Worm (Caenorhabditis elegans) whole organism, young adult: ENCODE data around the gene C16D9.5.

Experiments
- B0261.1 ChIP-seq: sonication (generic microtip); optimal IDR thresholded peaks from 2 replicates; lab custom pipeline; 2016; ENCODE audit warnings: mild to moderate bottlenecking, missing genetic modification characterization, moderate library complexity, missing compliant biosample characterization
- D2030.7 ChIP-seq: fragments of 200-800 bp; sonication (Bioruptor generic); IDR thresholded peaks from 2 replicates; pipeline ENCODE4 v1.3.6; 2022; ENCODE audit warnings: missing genetic modification reagents, missing genetic modification characterization, missing compliant biosample characterization
- F23B12.7 ChIP-seq: sonication (generic microtip); optimal IDR thresholded peaks from 2 replicates; lab custom pipeline; 2017; ENCODE audit warnings: missing genetic modification characterization, mild to moderate bottlenecking, missing compliant biosample characterization, antibody characterized with exemption, moderate library complexity; ENCODE audit not compliant: insufficient read depth
- F49E8.2 ChIP-seq: sonication (generic microtip); optimal IDR thresholded peaks from 3 replicates; lab custom pipeline; 2017; ENCODE audit warnings: missing genetic modification characterization, mild to moderate bottlenecking, missing compliant biosample characterization, antibody characterized with exemption, moderate library complexity; ENCODE audit not compliant: insufficient read depth
- F52B5.7 ChIP-seq: sonication (generic microtip); optimal IDR thresholded peaks from 2 replicates; lab custom pipeline; 2016; ENCODE audit warnings: mild to moderate bottlenecking, missing genetic modification characterization, missing compliant biosample characterization
- F55B11.4 ChIP-seq: sonication (generic microtip); optimal IDR thresholded peaks from 2 replicates; lab custom pipeline; 2016; ENCODE audit warnings: missing compliant biosample characterization, missing genetic modification characterization, borderline replicate concordance; ENCODE audit not compliant: insufficient read depth
- K11D2.4 ChIP-seq: fragments of 200-800 bp; sonication (Bioruptor generic); IDR thresholded peaks from 2 replicates; pipeline ENCODE4 v1.3.6; 2022; ENCODE audit warnings: missing genetic modification reagents, missing genetic modification characterization, missing compliant biosample characterization
- aptf-2 ChIP-seq: fragments of 200-800 bp; sonication (Bioruptor generic); conservative IDR thresholded peaks from 2 replicates; pipeline ENCODE4 v1.3.6; 2022; ENCODE audit warnings: missing genetic modification reagents, missing genetic modification characterization, missing compliant biosample characterization
- attf-3 ChIP-seq: fragments of 200-800 bp; sonication (Bioruptor generic); conservative IDR thresholded peaks from 2 replicates; pipeline ENCODE4 v1.3.6; 2022; ENCODE audit warnings: missing genetic modification reagents, missing genetic modification characterization, missing compliant biosample characterization
- attf-5 ChIP-seq: fragments of 200-800 bp; sonication (Bioruptor generic); optimal IDR thresholded peaks from 2 replicates; lab custom pipeline; 2018; ENCODE audit warnings: mild to moderate bottlenecking, missing genetic modification characterization, missing compliant biosample characterization
- bed-1 ChIP-seq: fragments of 200-800 bp; sonication (Bioruptor generic); IDR thresholded peaks from 2 replicates; pipeline ENCODE4 v1.3.6; 2022; ENCODE audit warnings: missing genetic modification reagents, missing genetic modification characterization, missing compliant biosample characterization
- cebp-1 ChIP-seq, 2 experiments: fragments of 200-800 bp in 1 of 2; sonication (Bioruptor generic) in 1 of 2; sonication (generic microtip) in 1 of 2; IDR thresholded peaks in 1 of 2; optimal IDR thresholded peaks in 1 of 2; 2 replicates each; pipeline versions ENCODE4 v1.3.6 to Lab custom; 2017 to 2022; ENCODE audit warnings: missing compliant biosample characterization in 2 of 2, missing genetic modification characterization in 2 of 2, mild to moderate bottlenecking in 1 of 2, missing genetic modification reagents in 1 of 2, moderate library complexity in 1 of 2
- cebp-2 ChIP-seq: fragments of 200-800 bp; sonication (Bioruptor generic); IDR thresholded peaks from 2 replicates; pipeline ENCODE4 v1.3.6; 2022; ENCODE audit warnings: missing genetic modification characterization, missing compliant biosample characterization
- ceh-100 ChIP-seq: fragments of 200-800 bp; sonication (Bioruptor generic); IDR thresholded peaks from 2 replicates; pipeline ENCODE4 v1.3.6; 2022; ENCODE audit warnings: missing genetic modification reagents, missing genetic modification characterization, missing compliant biosample characterization
- ceh-40 ChIP-seq: fragments of 200-800 bp; sonication (Bioruptor generic); IDR thresholded peaks from 2 replicates; pipeline ENCODE4 v1.3.6; 2022; ENCODE audit warnings: missing genetic modification characterization, missing compliant biosample characterization
- ceh-58 ChIP-seq: fragments of 200-800 bp; sonication (Bioruptor generic); IDR thresholded peaks from 2 replicates; pipeline ENCODE4 v1.3.6; 2022; ENCODE audit warnings: missing genetic modification characterization, missing compliant biosample characterization
- dox-1 ChIP-seq: fragments of 200-800 bp; sonication (Bioruptor generic); IDR thresholded peaks from 2 replicates; pipeline ENCODE4 v1.3.6; 2022; ENCODE audit warnings: missing genetic modification reagents, missing genetic modification characterization, missing compliant biosample characterization
- egl-18 ChIP-seq: fragments of 200-800 bp; sonication (Bioruptor generic); IDR thresholded peaks from 2 replicates; pipeline ENCODE4 v1.3.6; 2022; ENCODE audit warnings: missing genetic modification reagents, missing genetic modification characterization, missing compliant biosample characterization
- hlh-26 ChIP-seq: fragments of 200-800 bp; sonication (Bioruptor generic); conservative IDR thresholded peaks from 2 replicates; pipeline ENCODE4 v1.3.6; 2022; ENCODE audit warnings: missing genetic modification reagents, missing genetic modification characterization, missing compliant biosample characterization
- lin-26 ChIP-seq: fragments of 200-800 bp; sonication (Bioruptor generic); IDR thresholded peaks from 2 replicates; pipeline ENCODE4 v1.3.6; 2022; ENCODE audit warnings: missing genetic modification reagents, missing genetic modification characterization, missing compliant biosample characterization
- lsy-27 ChIP-seq: sonication (generic microtip); optimal IDR thresholded peaks from 2 replicates; lab custom pipeline; 2017; ENCODE audit warnings: missing genetic modification characterization, mild to moderate bottlenecking, missing compliant biosample characterization, antibody characterized with exemption, missing genotype, borderline replicate concordance; ENCODE audit not compliant: insufficient read depth
- madf-8 ChIP-seq: fragments of 200-800 bp; sonication (Bioruptor generic); conservative IDR thresholded peaks from 2 replicates; pipeline ENCODE4 v1.3.6; 2022; ENCODE audit warnings: missing genetic modification reagents, missing genetic modification characterization, missing compliant biosample characterization
- nhr-120 ChIP-seq: fragments of 200-800 bp; sonication (Bioruptor generic); IDR thresholded peaks from 2 replicates; pipeline ENCODE4 v1.3.6; 2022; ENCODE audit warnings: missing genetic modification characterization, missing compliant biosample characterization
- nhr-80 ChIP-seq: sonication (generic microtip); optimal IDR thresholded peaks from 2 replicates; lab custom pipeline; 2016; ENCODE audit warnings: missing genetic modification characterization, missing compliant biosample characterization
- rec-8 ChIP-seq, 2 experiments: sonication (generic microtip); optimal IDR thresholded peaks; 2 replicates each; lab custom pipeline; 2016; ENCODE audit warnings: mild to moderate bottlenecking in 2 of 2, missing genetic modification characterization in 2 of 2, missing genetic modification reagents in 2 of 2, missing genotype in 2 of 2, missing biosample characterization in 1 of 2, missing compliant biosample characterization in 1 of 2, moderate library complexity in 1 of 2
- sea-2 ChIP-seq: fragments of 200-800 bp; sonication (Bioruptor generic); IDR thresholded peaks from 2 replicates; pipeline ENCODE4 v1.3.6; 2022; ENCODE audit warnings: missing genetic modification characterization, missing compliant biosample characterization
- snpc-1.3 ChIP-seq: sonication (generic microtip); optimal IDR thresholded peaks from 2 replicates; lab custom pipeline; 2017; ENCODE audit warnings: missing genetic modification characterization, mild to moderate bottlenecking, missing compliant biosample characterization, antibody characterized with exemption, moderate library complexity, missing genotype, missing genetic modification reagents; ENCODE audit not compliant: insufficient read depth
- somi-1 ChIP-seq: fragments of 200-800 bp; sonication (Bioruptor generic); optimal IDR thresholded peaks from 2 replicates; lab custom pipeline; 2018; ENCODE audit warnings: mild to moderate bottlenecking, missing genetic modification characterization, missing compliant biosample characterization
- sptf-2 ChIP-seq: fragments of 200-800 bp; sonication (Bioruptor generic); optimal IDR thresholded peaks from 2 replicates; lab custom pipeline; 2018; ENCODE audit warnings: mild to moderate bottlenecking, missing genetic modification characterization, missing compliant biosample characterization
- tlf-1 ChIP-seq: fragments of 200-800 bp; sonication (Bioruptor generic); optimal IDR thresholded peaks from 2 replicates; lab custom pipeline; 2018; ENCODE audit warnings: mild to moderate bottlenecking, missing genetic modification characterization, missing compliant biosample characterization
- unc-130 ChIP-seq: sonication (generic microtip); optimal IDR thresholded peaks from 2 replicates; lab custom pipeline; 2016; ENCODE audit warnings: missing genetic modification reagents, missing genetic modification characterization, missing compliant biosample characterization
- ztf-26 ChIP-seq: sonication (generic microtip); optimal IDR thresholded peaks from 2 replicates; lab custom pipeline; 2017; ENCODE audit warnings: missing genetic modification characterization, missing compliant biosample characterization
- ztf-6 ChIP-seq: fragments of 200-800 bp; sonication (Bioruptor generic); IDR thresholded peaks from 2 replicates; pipeline ENCODE4 v1.3.6; 2022; ENCODE audit warnings: missing genetic modification reagents, missing genetic modification characterization, missing compliant biosample characterization

C16D9.5 gene

ce11 chrV:8281646-8282045 is 36.3 kb upstream of the C16D9.5 start:
- TF ChIP-seq rec-8 (tag; optimal IDR thresholded peaks at IDR 0.05; lab: Kevin White, UChicago) (no peak), cebp-2 (GFP tag; lab: Robert Waterston, UW) (no peak), tlf-1 (GFP tag; lab: Kevin White, UChicago) (no peak), hlh-26 (GFP tag; lab: Robert Waterston, UW) (no peak), F23B12.7 (no peak), snpc-1.3 (tag; lab: Kevin White, UChicago) (no peak), lin-26 (no peak), F49E8.2 (tag; lab: Kevin White, UChicago) (no peak), bed-1 (GFP tag; lab: Robert Waterston, UW) (no peak), ceh-58 (no peak), dox-1 (GFP tag; lab: Robert Waterston, UW) (no peak), F55B11.4 (tag; lab: Kevin White, UChicago) (no peak), sea-2 (no peak), madf-8 (no peak), ceh-40 (no peak), somi-1 (GFP tag; lab: Kevin White, UChicago) (no peak), nhr-120 (GFP tag; lab: Robert Waterston, UW) (no peak), attf-3 (GFP tag; lab: Robert Waterston, UW) (no peak), egl-18 (GFP tag; lab: Robert Waterston, UW) (no peak), ztf-6 (GFP tag; lab: Robert Waterston, UW) (no peak)

ce11 chrV:8280770-8281169 is 35.4 kb upstream of the C16D9.5 start, which contains the start of gene str-135:
str-135 (minus strand) TSS chrV:8280870.
- TF ChIP-seq attf-5 (no peak), ceh-100 (GFP tag; lab: Robert Waterston, UW) (no peak), cebp-1 (GFP tag; IDR thresholded peaks at IDR 0.05; lab: Robert Waterston, UW) (no peak), cebp-1 (tag; optimal IDR thresholded peaks at IDR 0.05; lab: Kevin White, UChicago) (no peak), D2030.7 (GFP tag; lab: Robert Waterston, UW) (no peak), lsy-27 (tag; lab: Kevin White, UChicago) (no peak)

ce11 chrV:8278830-8279229 is 33.5 kb upstream of the C16D9.5 start, which contains the start of gene str-136:
str-136 (minus strand) TSS chrV:8278930.
- no peak for TF ChIP-seq K11D2.4 (GFP tag; lab: Robert Waterston, UW)
- no peak for TF ChIP-seq B0261.1
- TF ChIP-seq ztf-26 (tag; lab: Kevin White, UChicago), result no peak
- no peak for TF ChIP-seq F52B5.7 (tag; lab: Kevin White, UChicago)
- TF ChIP-seq unc-130 (GFP tag; lab: Kevin White, UChicago), result no peak
- no peak for TF ChIP-seq aptf-2
- no peak for TF ChIP-seq egl-18 (GFP tag; lab: Robert Waterston, UW)
- TF ChIP-seq ceh-58, result no peak
- no peak for TF ChIP-seq snpc-1.3 (tag; lab: Kevin White, UChicago)
- no peak for TF ChIP-seq sptf-2
- TF ChIP-seq, all 124 proteins: peak for 0

- no peak for TF ChIP-seq F23B12.7
- TF ChIP-seq nhr-80 (tag; lab: Kevin White, UChicago), result peak; percentile 59
Measured at ce11 chrV:8271995-8272394, 26.6 kb upstream of the C16D9.5 start, which contains the start of gene asp-5. asp-5 (plus strand) TSS chrV:8272385.
